Fruit fly (Drosophila melanogaster) S2 (cell line): ENCODE data around the gene Jhbp7.

ENCODE experiments used
- CG8478 ChIP-seq: fragments of >200 bp; optimal IDR thresholded peaks from 2 replicates; lab custom pipeline; 2018
- CTCF ChIP-seq, 2 experiments: fragments of >200 bp; optimal IDR thresholded peaks; 2 replicates each; lab custom pipeline; 2018

Gene Jhbp7

dm6 chr3R:25258628-25259240 lies 21.3 kb downstream of the Jhbp7 start, which contains the start of gene CG11857:
Gene CG11857, plus strand, starts transcription at chr3R:25258898.
- TF ChIP-seq CG8478 (no peak), CTCF (optimal IDR thresholded peaks at IDR 0.05; lab: Kevin White, UChicago) (peak; percentile 7 to 17)

dm6 chr3R:25260670-25261069 lies 23.3 kb downstream of the Jhbp7 start:
- TF ChIP-seq CTCF (optimal IDR thresholded peaks at IDR 0.05; lab: Kevin White, UChicago) (no peak), CG8478 (no peak)

dm6 chr3R:25262322-25262761 lies 24.9 kb downstream of the Jhbp7 start, which contains the start of the genes Kdsr and CG11858:
Gene Kdsr, minus strand, starts transcription at chr3R:25262498.
Gene CG11858, plus strand, starts transcription at chr3R:25262741.
- TF ChIP-seq CTCF (optimal IDR thresholded peaks at IDR 0.05; lab: Kevin White, UChicago), result no peak

dm6 chr3R:25265589-25266201 lies 28.3 kb downstream of the Jhbp7 start, which contains the start of the genes GlnRS and RIOK2:
Gene GlnRS, minus strand, starts transcription at chr3R:25265721.
Gene RIOK2, plus strand, starts transcription at chr3R:25265844.
- TF ChIP-seq CTCF (optimal IDR thresholded peaks at IDR 0.05; lab: Kevin White, UChicago), result peak; percentile 0 to 51
- TF ChIP-seq CG8478, result no peak

- no peak for TF ChIP-seq CTCF (optimal IDR thresholded peaks at IDR 0.05; lab: Kevin White, UChicago)
- no peak for TF ChIP-seq CG8478
Measured at dm6 chr3R:25266751-25267150, 29.3 kb downstream of the Jhbp7 start.

dm6 chr3R:25269909-25270308 lies 32.5 kb downstream of the Jhbp7 start, which contains the start of the genes CG11889 and CG11891:
Gene CG11889, plus strand, starts transcription at chr3R:25270209.
Gene CG11891, plus strand, starts transcription at chr3R:25270209.
- TF ChIP-seq CTCF (optimal IDR thresholded peaks at IDR 0.05; lab: Kevin White, UChicago) (no peak), CG8478 (no peak)

dm6 chr3R:25273537-25273936 lies 36.1 kb downstream of the Jhbp7 start, which contains the start of gene CG11878:
Gene CG11878, plus strand, starts transcription at chr3R:25273837.
- TF ChIP-seq CTCF (optimal IDR thresholded peaks at IDR 0.05; lab: Kevin White, UChicago) (no peak), CG8478 (no peak)

dm6 chr3R:25275276-25275675 lies 37.9 kb downstream of the Jhbp7 start:
- no peak for TF ChIP-seq CTCF (optimal IDR thresholded peaks at IDR 0.05; lab: Kevin White, UChicago)
- TF ChIP-seq CG8478, result no peak

- TF ChIP-seq CTCF (optimal IDR thresholded peaks at IDR 0.05; lab: Kevin White, UChicago) (no peak), CG8478 (no peak)
Measured at dm6 chr3R:25277112-25277511, 39.7 kb downstream of the Jhbp7 start, which contains the start of gene CG10513. Gene CG10513, minus strand, starts transcription at chr3R:25277212.

dm6 chr3R:25279796-25280350 lies 42.5 kb downstream of the Jhbp7 start, which contains the start of gene CG10514:
Gene CG10514, minus strand, starts transcription at chr3R:25279846.
- TF ChIP-seq CTCF (optimal IDR thresholded peaks at IDR 0.05; lab: Kevin White, UChicago), result no peak

- TF ChIP-seq CG8478 (no peak), CTCF (optimal IDR thresholded peaks at IDR 0.05; lab: Kevin White, UChicago) (no peak)
Measured at dm6 chr3R:25281165-25281564, 43.8 kb downstream of the Jhbp7 start, which contains the start of gene CG11892. Gene CG11892, plus strand, starts transcription at chr3R:25281548.

- TF ChIP-seq CG8478, result no peak
- no peak for TF ChIP-seq CTCF (optimal IDR thresholded peaks at IDR 0.05; lab: Kevin White, UChicago)
Measured at dm6 chr3R:25283209-25283670, 45.8 kb downstream of the Jhbp7 start, which contains the start of gene CG31300. Gene CG31300, plus strand, starts transcription at chr3R:25283620.

dm6 chr3R:25285173-25285572 lies 47.8 kb downstream of the Jhbp7 start, which contains the start of gene CG31104:
Gene CG31104, plus strand, starts transcription at chr3R:25285473.
- no peak for TF ChIP-seq CG8478
- TF ChIP-seq CTCF (optimal IDR thresholded peaks at IDR 0.05; lab: Kevin White, UChicago), result no peak

- TF ChIP-seq CG8478, result no peak
- TF ChIP-seq CTCF (optimal IDR thresholded peaks at IDR 0.05; lab: Kevin White, UChicago), result no peak
Measured at dm6 chr3R:25287128-25287527, 49.7 kb downstream of the Jhbp7 start, which contains the start of gene CG13658. Gene CG13658, plus strand, starts transcription at chr3R:25287474.
